Worm (Caenorhabditis elegans) whole organism, L3 larva: ENCODE results near the gene F56C3.3.
A peak's percentile ranks its signal among the peaks of the same experiment; 100 is the strongest.

Experiments
- nhr-23 ChIP-seq: fragments of 150-350 bp; optimal IDR thresholded peaks from 2 replicates; lab custom pipeline; 2014; ENCODE audit warnings: missing biosample characterization, missing genetic modification reagents, missing genetic modification characterization
- unc-62 ChIP-seq: fragments of 150-350 bp; sonication (generic microtip); optimal IDR thresholded peaks from 4 replicates; lab custom pipeline; 2014; ENCODE audit warnings: missing biosample characterization, missing genetic modification reagents, missing genetic modification characterization

DNA sequence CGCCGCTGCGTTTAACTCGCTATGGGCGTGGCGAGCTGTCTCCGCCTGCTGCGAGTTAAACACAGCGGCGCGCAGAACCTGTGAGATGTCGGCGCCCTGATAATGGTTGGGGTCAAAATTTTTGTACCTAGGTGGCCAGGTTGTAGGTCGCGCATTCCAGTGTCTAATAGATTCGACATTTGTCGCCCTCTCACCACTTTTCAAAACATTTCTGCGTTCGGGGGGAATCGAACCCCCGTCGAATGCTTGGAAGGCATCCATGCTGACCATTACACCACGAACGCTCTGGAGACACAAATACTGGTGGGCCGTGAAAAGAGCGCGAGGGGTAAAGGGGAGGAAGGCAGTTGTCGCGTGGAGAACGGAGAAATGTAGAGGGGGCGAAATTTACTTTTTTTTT is 21.2 kb upstream of the F56C3.3 start:
- TF ChIP-seq unc-62, result no peak
- peak; percentile 47 for TF ChIP-seq nhr-23
